Fruit fly (Drosophila melanogaster): Measurements from ENCODE around the gene CG12268.

Gene CG12268

dm6 chr3R:23922502-23923350 is 25.5 kb downstream of the CG12268 start, which contains the start of the genes sba and CG31141:
sba (minus strand) TSS chr3R:23922973.
CG31141 (plus strand) TSS chr3R:23923300.
- peak; percentile 62 for TF ChIP-seq Hr83 (GFP tag; optimal IDR thresholded peaks at IDR 0.05; ENCODE audit: poor library complexity, severe bottlenecking)
- TF ChIP-seq CG32264 (GFP tag; optimal IDR thresholded peaks at IDR 0.05), result no peak
- no peak for TF ChIP-seq ey (GFP tag; optimal IDR thresholded peaks at IDR 0.05)
- no peak for TF ChIP-seq Hr78 (GFP tag; optimal IDR thresholded peaks at IDR 0.05)
- no peak for TF ChIP-seq lola (GFP tag; optimal IDR thresholded peaks at IDR 0.05)
- TF ChIP-seq Myc (optimal IDR thresholded peaks at IDR 0.05), result no peak
- TF ChIP-seq psq (GFP tag; optimal IDR thresholded peaks at IDR 0.05), result no peak
- TF ChIP-seq dsf (GFP tag; optimal IDR thresholded peaks at IDR 0.05; ENCODE audit: borderline replicate concordance), result no peak
- TF ChIP-seq CG9705 (GFP tag; optimal IDR thresholded peaks at IDR 0.05), result no peak
- no peak for TF ChIP-seq Mio (GFP tag; optimal IDR thresholded peaks at IDR 0.05)
- no peak for TF ChIP-seq dmrt93B (GFP tag; optimal IDR thresholded peaks at IDR 0.05)
- TF ChIP-seq br (GFP tag; optimal IDR thresholded peaks at IDR 0.05), result no peak
- TF ChIP-seq GATAd (GFP tag; optimal IDR thresholded peaks at IDR 0.05), result no peak
- TF ChIP-seq Hnf4 (GFP tag; optimal IDR thresholded peaks at IDR 0.05), result peak; percentile 40
- TF ChIP-seq sage (GFP tag; optimal IDR thresholded peaks at IDR 0.05), result no peak
- TF ChIP-seq usp (GFP tag; optimal IDR thresholded peaks at IDR 0.05), result no peak
- TF ChIP-seq Dfd (GFP tag; optimal IDR thresholded peaks at IDR 0.05), result no peak
- no peak for TF ChIP-seq pan (optimal IDR thresholded peaks at IDR 0.05)
- no peak for TF ChIP-seq HLH106 (tag; optimal IDR thresholded peaks at IDR 0.05)
- TF ChIP-seq Abd-B (GFP tag; optimal IDR thresholded peaks at IDR 0.05), result no peak
- TF ChIP-seq sv (GFP tag; optimal IDR thresholded peaks at IDR 0.05), result no peak
- no peak for TF ChIP-seq brk (GFP tag; optimal IDR thresholded peaks at IDR 0.05)
- no peak for TF ChIP-seq fru (GFP tag; optimal IDR thresholded peaks at IDR 0.05)
- no peak for TF ChIP-seq Vsx2 (GFP tag; optimal IDR thresholded peaks at IDR 0.05; ENCODE audit: partially characterized antibody)
- peak; percentile 19 for TF ChIP-seq rgr (GFP tag; optimal IDR thresholded peaks at IDR 0.05)
- no peak for TF ChIP-seq foxo (GFP tag; optimal IDR thresholded peaks at IDR 0.05)
- peak; percentile 18 for TF ChIP-seq h (GFP tag; optimal IDR thresholded peaks at IDR 0.05)
- TF ChIP-seq dl (GFP tag; optimal IDR thresholded peaks at IDR 0.05; ENCODE audit: insufficient read depth in 1 of 2, partially characterized antibody in 2 of 2), result no peak
- no peak for TF ChIP-seq woc (GFP tag; optimal IDR thresholded peaks at IDR 0.05)
- TF ChIP-seq Rel (GFP tag; optimal IDR thresholded peaks at IDR 0.05), result no peak
- TF ChIP-seq Rel (tag; optimal IDR thresholded peaks at IDR 0.05), result peak; percentile 33
- TF ChIP-seq CrebA (GFP tag; optimal IDR thresholded peaks at IDR 0.05; ENCODE audit: borderline replicate concordance), result no peak
- peak; percentile 38 for TF ChIP-seq Jra (GFP tag; optimal IDR thresholded peaks at IDR 0.05)
- no peak for TF ChIP-seq OdsH (GFP tag; optimal IDR thresholded peaks at IDR 0.05)
- TF ChIP-seq tai (GFP tag; optimal IDR thresholded peaks at IDR 0.05), result no peak
- peak; percentile 25 for TF ChIP-seq Dif (GFP tag; optimal IDR thresholded peaks at IDR 0.05; ENCODE audit: partially characterized antibody)
- TF ChIP-seq jim (GFP tag; optimal IDR thresholded peaks at IDR 0.05), result no peak
- TF ChIP-seq Sp1 (GFP tag; optimal IDR thresholded peaks at IDR 0.05), result peak; percentile 58
- TF ChIP-seq N (GFP tag; optimal IDR thresholded peaks at IDR 0.05), result no peak

dm6 chr3R:23921701-23922501 is 26.3 kb downstream of the CG12268 start:
- no peak for TF ChIP-seq woc (GFP tag; optimal IDR thresholded peaks at IDR 0.05)
- no peak for TF ChIP-seq tai (GFP tag; optimal IDR thresholded peaks at IDR 0.05)
- no peak for TF ChIP-seq Hnf4 (GFP tag; optimal IDR thresholded peaks at IDR 0.05)
- TF ChIP-seq h (GFP tag; optimal IDR thresholded peaks at IDR 0.05), result peak; percentile 38
- no peak for TF ChIP-seq jim (GFP tag; optimal IDR thresholded peaks at IDR 0.05)
- peak; percentile 50 for TF ChIP-seq HLH106 (tag; optimal IDR thresholded peaks at IDR 0.05)
- peak; percentile 54 for TF ChIP-seq rgr (GFP tag; optimal IDR thresholded peaks at IDR 0.05)
- peak; percentile 75 for TF ChIP-seq Dif (GFP tag; optimal IDR thresholded peaks at IDR 0.05; ENCODE audit: partially characterized antibody)
- peak; percentile 18 for TF ChIP-seq psq (GFP tag; optimal IDR thresholded peaks at IDR 0.05)
- peak in 1 of 2 experiments; percentile 67 for TF ChIP-seq dl (GFP tag; optimal IDR thresholded peaks at IDR 0.05; ENCODE audit: insufficient read depth in 1 of 2, partially characterized antibody in 2 of 2)
- TF ChIP-seq foxo (GFP tag; optimal IDR thresholded peaks at IDR 0.05), result peak in 1 of 2 experiments; percentile 45
- peak; percentile 27 for TF ChIP-seq br (GFP tag; optimal IDR thresholded peaks at IDR 0.05)
